Worm (Caenorhabditis elegans): ENCODE data around the gene idpp-4.

- TF ChIP-seq med-1 (GFP tag; optimal IDR thresholded peaks at IDR 0.05; ENCODE audit: insufficient read depth) (no peak), ztf-23 (GFP tag; IDR thresholded peaks at IDR 0.05) (no peak), klf-2 (GFP tag; conservative IDR thresholded peaks at IDR 0.05) (no peak)
Observed at ce11 chrII:10309337-10309736, 11.9 kb upstream of the idpp-4 start, which contains the start of gene ZK970.8.

All from whole organism, midembryonic.